Worm (Caenorhabditis elegans): ENCODE measurements around the gene DH11.5.

The DH11.5 gene

DNA sequence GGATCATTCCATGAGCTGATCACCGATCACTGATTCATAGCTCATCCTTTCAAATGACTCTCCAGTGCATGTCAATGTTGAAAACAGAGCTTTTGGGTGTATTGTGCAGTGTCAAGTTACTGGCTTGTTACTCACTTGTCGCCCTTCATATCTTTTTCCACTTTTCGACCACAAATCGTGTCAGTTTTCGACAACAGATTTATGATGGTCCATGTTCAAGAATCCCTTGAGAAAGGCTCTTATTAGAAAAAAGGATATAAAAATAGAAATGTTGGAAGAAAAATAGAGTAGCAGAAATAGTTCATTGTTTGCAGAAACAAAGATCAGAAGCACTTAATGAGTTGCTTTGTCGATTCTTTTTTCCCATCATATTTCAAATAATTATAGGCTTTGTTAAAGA lies 7.0 kb downstream of the DH11.5 start:
- TF ChIP-seq unc-62 (GFP tag; optimal IDR thresholded peaks at IDR 0.05): no peak

DNA sequence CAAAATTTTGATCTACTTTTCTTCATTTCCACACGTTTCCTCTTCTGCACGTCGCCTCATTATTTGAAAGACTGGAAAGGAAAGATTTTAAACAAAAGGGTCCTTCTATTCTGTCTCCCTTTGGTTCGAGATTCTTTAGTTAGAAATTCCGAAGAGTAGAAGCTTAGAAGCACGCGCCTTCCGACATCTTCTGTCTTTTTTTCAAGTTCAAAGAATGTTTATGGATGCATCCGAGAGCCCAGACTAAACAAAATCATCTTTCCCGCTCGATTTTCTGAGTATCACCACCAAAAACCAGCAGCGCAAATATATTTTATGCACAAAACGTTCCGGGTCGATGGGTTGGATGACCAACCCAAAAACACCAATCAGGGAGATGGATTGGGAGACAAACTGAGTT lies 7.7 kb downstream of the DH11.5 start:
- no peak for TF ChIP-seq unc-62 (GFP tag; optimal IDR thresholded peaks at IDR 0.05)

DNA sequence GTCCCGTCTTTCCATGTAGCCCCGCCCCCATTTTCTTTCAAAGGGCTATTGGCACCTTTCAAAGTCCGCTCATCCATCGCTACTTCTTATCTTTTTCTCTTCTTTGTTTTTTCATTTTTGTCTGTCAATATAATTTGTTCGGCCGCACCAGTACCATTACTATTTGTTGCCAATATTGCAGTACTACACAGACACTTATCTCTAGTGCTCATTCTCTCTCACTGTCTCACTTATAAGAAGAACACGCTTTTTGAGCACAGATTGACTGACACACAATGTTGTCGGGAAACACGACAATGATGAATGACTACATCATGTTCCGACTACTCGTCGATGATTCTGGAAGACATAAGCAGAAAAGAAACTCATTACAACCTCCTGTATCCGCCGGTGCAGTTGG lies 8.6 kb downstream of the DH11.5 start:
- no peak for TF ChIP-seq unc-62 (GFP tag; optimal IDR thresholded peaks at IDR 0.05)

DNA sequence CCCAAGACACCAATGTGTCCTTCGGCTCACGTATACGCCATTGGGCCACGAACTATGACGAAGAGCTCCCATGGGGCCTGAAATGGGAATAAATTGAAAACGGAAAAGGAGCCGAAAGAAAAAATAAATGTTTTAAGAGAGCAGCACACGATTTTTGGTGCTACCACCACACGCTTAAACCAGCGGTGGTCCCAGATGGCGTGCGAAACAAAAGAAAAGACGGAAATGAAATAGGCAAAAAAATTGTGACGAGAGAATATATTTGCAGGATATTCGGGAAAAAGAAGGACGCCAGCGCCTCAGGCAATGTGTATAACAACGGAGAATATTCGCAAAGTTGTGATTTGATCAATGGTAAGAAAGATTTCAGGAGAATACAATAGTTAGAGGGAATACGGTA lies 10.5 kb downstream of the DH11.5 start:
- no peak for TF ChIP-seq unc-62 (GFP tag; optimal IDR thresholded peaks at IDR 0.05)

DNA sequence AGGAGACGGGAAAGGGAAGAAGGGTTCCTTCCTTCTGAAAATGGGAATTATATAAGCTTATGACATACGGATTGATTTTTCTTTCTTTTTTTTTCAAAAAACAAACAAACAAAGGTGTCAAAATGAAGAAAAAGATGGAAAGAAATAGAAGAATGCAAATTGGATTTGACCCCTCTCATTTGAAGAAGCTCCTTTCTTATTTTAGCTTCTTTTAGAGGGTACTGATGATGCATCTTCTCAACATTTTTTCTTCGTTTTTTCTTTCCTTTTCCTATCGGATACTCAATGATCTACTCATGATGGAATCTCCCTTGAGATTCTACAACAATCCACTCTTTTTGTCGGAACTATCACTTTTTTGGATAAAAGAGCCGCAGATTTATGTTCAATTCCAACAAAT lies 13.8 kb downstream of the DH11.5 start:
- TF ChIP-seq unc-62 (GFP tag; optimal IDR thresholded peaks at IDR 0.05): no peak

DNA sequence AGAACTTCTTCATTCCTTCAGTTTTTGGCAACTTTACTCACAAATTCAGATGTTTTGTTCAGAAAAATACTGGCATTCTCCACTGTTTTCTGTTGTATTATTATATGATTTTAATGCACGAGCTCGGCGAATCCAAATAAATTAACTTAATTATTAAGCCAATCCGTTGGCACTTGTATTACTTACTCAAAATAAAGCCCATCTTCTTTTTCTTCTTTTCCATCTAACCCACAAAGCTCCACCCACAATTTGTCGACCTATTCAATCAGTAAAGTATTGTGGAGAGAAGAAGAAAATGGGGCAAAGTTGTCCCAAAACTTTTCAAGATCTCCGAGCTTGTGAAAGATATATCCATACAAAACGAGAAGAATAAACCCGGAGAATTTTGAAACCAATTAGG lies 14.9 kb downstream of the DH11.5 start:
- no peak for TF ChIP-seq unc-62 (GFP tag; optimal IDR thresholded peaks at IDR 0.05)

DNA sequence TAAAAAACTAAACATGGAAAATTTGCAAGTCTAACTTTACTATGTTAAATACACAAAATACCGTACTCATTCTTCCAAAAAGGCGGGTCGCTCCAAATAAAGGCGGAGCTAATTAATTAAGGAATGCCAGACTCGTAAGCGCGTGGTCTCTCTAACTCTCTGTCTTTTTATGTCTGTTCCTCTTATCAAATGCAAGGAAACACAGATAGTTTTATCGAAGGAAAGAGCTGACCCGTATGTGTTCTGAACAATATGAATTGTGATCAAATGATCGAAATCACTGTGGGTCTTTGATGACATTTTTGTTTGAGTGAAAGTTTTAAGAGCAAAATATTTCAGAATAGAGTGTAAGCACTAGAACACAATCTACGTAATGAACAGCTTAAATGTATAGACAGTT lies 25.0 kb downstream of the DH11.5 start:
- TF ChIP-seq unc-62 (GFP tag; optimal IDR thresholded peaks at IDR 0.05): no peak

DNA sequence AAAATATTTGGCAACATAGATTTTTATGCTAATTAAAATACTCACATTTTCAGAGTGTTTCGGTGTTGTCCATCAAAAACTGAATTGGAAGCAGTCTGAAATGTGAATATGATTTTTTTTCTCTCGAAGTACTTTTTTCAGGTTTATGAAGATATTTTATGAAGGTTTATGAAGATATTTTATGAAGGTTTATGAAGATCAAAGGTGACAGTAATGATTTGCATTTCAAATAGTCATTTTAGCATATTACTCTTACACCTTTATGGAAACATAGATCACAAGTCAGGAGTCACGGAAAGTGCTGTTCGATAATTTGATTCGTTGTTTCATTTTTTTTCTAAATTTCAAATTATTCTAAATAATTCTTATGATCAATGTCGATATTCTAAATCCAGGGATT lies 27.7 kb downstream of the DH11.5 start, which contains the start of gene pgp-11:
Gene pgp-11, minus strand, starts transcription at position 101 of the 400 bp plus-strand sequence.
- TF ChIP-seq unc-62 (GFP tag; optimal IDR thresholded peaks at IDR 0.05): no peak

DNA sequence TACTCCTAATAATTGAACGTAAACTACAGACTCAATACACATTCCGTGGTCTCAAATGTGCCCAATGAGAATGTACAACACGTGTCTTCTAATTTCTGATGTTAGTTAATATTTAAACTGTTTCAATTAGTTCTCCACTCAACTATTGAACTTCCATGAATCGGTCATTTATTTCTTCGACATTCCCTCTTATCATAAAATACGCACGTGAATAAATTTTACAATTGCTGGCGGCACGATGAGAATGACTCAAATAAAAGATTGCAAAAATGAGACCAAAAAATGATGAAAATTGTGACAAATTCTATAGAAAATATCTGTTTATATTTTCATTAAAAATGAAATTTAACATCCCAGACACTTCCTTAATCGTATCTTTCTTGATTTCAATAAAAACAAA lies 28.3 kb downstream of the DH11.5 start:
- TF ChIP-seq unc-62 (GFP tag; optimal IDR thresholded peaks at IDR 0.05): no peak

DNA sequence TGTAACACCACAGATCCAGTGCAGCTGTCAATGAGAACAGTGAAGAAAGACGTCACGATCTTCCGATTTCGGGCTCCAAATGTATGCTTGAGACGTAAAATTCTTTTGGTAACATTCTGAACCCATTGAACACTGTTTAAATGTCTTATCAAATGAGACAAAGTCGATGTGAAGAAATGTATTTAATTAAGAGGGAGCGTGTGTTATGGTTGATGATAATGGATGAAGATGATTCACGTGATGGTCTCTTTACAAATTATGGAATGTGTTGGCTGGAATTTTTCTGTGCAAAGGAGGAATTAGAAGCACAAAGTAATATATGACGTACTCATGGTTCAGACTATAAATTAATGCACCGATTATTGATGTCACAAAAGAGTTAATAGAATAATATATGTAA lies 30.6 kb downstream of the DH11.5 start:
- no peak for TF ChIP-seq unc-62 (GFP tag; optimal IDR thresholded peaks at IDR 0.05)

DNA sequence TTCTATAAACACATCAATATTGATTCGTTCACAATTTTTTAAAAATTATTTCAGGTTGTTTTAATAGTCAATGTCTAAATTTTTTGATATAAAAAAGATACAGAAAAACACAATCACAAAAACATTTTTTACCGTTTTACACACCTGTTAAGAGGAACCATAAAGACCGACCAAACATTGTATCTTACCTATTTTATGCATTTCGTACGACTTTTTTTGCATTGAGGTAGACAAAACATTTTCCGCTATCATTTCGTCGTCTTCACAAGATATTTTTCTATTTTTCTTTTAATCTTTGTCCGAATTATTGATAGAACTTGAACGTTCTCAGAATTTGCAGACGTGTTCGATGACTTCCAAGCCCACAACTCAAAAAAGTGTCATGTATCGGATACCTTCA lies 31.9 kb downstream of the DH11.5 start, which contains the start of gene glna-2:
Gene glna-2, plus strand, starts transcription at position 301 of the 400 bp plus-strand sequence.
- TF ChIP-seq unc-62 (GFP tag; optimal IDR thresholded peaks at IDR 0.05): no peak

DNA sequence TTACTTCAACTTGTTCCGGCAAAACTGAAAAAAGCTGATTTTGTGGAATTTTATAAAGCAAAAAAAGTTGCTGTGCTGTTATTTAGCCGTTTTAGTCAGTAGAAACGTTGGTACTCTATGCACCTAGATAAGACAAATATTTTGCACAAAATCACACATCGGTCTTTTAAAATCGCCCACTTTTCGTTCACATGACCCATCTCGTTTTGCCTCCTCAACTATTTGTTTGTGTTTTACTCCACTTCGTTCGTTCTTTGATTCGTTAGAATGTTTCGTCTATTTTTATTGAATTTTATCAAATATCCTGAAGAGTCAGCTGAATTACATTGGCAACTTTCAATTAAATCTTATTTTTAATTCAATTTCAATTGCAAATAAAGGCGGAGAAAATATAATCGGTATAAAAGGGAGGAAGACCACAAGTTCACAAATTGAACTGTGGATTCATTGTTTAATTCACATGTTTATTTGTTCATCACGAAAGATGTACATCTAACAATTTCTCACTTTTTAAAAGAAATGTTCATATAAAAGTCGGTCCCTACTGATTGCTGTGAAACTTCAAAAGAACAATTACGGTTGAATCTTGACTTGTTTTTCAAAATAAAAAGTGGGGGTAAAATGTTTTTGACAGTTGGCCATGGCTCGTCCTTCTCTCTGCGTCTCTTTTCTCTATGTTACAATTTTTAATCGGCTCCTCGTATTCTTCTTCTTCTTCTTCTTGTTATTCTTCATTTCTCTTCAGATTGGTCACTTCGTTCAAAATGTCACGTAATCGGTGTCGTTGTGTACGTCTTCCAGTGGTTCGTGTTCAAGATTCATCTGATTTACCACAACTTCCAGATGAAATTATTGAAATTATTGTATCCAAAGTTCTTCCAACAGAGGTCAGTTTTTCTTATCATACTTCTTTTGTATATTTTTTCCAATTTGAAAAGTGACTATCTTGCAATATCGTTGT lies 35.9 kb downstream of the DH11.5 start, which contains the start of gene DH11.2:
Gene DH11.2, plus strand, starts transcription at position 746 of the 961 bp plus-strand sequence.
- no peak for TF ChIP-seq unc-62 (GFP tag; optimal IDR thresholded peaks at IDR 0.05)

DNA sequence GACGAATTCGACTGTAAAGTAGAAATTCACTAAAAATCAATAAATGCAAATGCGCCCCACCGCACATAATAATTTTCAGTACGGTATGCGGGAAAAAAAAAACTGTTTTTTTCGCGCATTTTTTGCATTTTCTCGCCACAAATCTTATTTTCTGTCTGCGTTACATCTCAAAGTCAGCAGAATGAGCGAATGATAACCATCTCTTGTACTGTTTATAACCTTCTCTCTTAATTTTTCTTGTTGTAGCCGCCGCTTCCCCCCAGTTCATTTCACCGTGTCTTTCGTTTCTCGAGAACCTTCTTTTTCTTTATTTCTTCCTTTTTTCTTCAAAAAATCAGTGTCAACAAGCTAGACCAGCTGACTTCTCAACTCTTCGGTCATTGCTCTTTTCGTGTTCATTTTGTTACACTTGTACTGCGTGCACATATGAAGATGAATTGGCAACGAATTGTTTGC lies 39.1 kb downstream of the DH11.5 start:
- TF ChIP-seq unc-62 (GFP tag; optimal IDR thresholded peaks at IDR 0.05): no peak

DNA sequence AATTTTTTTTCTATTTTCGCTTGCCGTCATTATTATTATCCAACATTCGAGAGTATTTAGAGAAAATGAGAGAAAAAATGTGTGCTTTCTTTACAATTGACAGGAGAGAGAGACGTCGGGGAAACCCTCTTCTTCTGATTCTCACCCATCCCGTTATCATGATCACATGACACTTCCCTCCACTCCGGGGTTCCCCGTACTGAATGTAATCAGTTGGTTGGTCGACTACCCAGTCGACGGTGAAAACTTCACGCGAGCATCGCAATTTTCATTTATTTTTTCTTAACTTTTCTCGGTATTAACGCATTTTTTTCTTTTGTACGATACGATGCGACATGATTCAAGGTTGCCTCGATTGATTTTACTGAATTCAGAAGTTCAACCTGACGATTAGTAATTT lies 39.8 kb downstream of the DH11.5 start:
- TF ChIP-seq unc-62 (GFP tag; optimal IDR thresholded peaks at IDR 0.05): no peak

DNA sequence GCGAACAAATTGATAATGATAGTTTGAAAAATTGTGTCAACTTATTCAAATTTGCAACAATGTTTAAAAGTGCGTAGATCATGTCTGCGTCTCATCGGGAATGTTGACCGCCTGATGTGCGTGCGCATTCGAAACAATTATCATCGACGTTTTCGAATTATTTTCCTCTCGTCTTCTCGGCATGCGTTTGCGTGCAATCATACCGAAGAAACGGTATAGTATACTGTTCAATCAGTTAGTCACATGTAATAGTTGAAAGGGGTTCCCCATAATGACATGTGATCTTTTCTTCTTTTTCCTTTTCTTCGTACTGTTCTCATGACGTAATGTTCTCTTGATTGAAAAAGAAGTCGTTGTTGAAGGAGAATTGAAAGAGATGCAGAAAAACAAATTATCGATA lies 40.4 kb downstream of the DH11.5 start:
- no peak for TF ChIP-seq unc-62 (GFP tag; optimal IDR thresholded peaks at IDR 0.05)

DNA sequence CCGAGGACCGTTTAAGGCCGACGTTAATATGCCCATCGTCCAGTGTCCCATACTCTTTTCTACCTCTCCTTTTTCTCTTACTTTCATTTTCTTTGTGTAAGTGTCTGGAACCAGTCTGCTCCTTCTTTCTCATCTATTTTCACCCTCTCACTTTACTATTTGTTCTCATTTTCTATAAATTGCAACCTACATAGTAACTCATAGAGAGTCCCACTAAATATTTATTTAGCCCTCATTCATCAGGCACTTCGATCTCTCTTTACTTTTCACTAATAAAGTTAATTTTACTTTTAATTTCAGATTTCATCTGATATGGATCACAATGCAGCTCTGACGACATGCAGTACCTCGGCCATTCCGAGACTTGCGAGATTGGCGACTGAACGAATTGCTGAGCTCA lies 41.0 kb downstream of the DH11.5 start, which contains the start of gene zyg-11:
Gene zyg-11, plus strand, starts transcription at position 301 of the 400 bp plus-strand sequence.
- TF ChIP-seq unc-62 (GFP tag; optimal IDR thresholded peaks at IDR 0.05): no peak

DNA sequence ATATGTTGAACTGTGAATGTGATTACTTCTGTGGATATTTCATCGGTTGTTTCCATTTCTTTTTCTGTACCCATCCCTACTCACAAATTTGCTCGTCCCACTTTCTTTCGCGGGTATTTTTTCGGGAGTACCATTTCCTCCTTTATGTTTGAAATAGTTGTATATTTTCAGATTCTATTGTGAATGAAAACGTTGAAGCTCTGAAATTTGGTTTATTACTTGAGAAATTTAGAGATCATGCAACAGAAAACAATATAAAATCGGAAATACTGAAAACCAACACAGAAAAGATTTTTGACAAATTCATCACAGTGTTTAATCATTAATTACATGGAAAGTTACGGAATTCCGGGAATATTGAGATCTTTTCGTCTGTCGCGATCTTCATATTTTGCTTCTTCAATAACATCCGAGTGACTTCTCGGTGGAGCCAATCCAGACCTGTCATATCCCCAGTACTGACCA lies 44.2 kb downstream of the DH11.5 start:
- no peak for TF ChIP-seq unc-62 (GFP tag; optimal IDR thresholded peaks at IDR 0.05)

Measured in whole organism, dauer.